3 fruit fly cellular contexts compared by ENCODE assay signal in genomic region chr3L:21718233-21718632, dm6.
TF ChIP-seq lines count a peak whose summit lies in the region.

No protein-coding gene starts in this region.

- TF ChIP-seq CTCF in whole organism, embryonic (GFP tag; optimal IDR thresholded peaks at IDR 0.05; lab: Kevin White, UChicago): no peak

TF ChIP-seq in whole organism, embryonic, 481 proteins besides CTCF, POLR2A, EP300 and RAD21:
- TF ChIP-seq CG11247 (GFP tag; IDR thresholded peaks at IDR 0.05; lab: Robert Waterston, UW): peak; percentile 10
- no peak for TF ChIP-seq btn (GFP tag; optimal IDR thresholded peaks at IDR 0.05; lab: Kevin White, UChicago)
- 0 out of 2 replicates have a peak, but pooled peaks have one; percentile 11 for TF ChIP-seq ssp (GFP tag; IDR thresholded peaks at IDR 0.05; lab: Robert Waterston, UW)

TF ChIP-seq in whole organism, prepupa, 60 proteins besides CTCF, POLR2A, EP300 and RAD21:
- peak; percentile 10 for TF ChIP-seq CG1621 (tag; optimal IDR thresholded peaks at IDR 0.05; lab: Kevin White, UChicago)
- TF ChIP-seq CG6792 (GFP tag; optimal IDR thresholded peaks at IDR 0.05; lab: Kevin White, UChicago): no peak
- TF ChIP-seq CG15336 (GFP tag; IDR thresholded peaks at IDR 0.05; lab: Robert Waterston, UW): no peak
- no peak for TF ChIP-seq Eip75B (GFP tag; optimal IDR thresholded peaks at IDR 0.05; lab: Kevin White, UChicago)
- no peak for TF ChIP-seq CG7368 (GFP tag; optimal IDR thresholded peaks at IDR 0.05; lab: Kevin White, UChicago)
- peak; percentile 1 for TF ChIP-seq svp (GFP tag; lab: Kevin White, UChicago)
- no peak for TF ChIP-seq CG8319 (GFP tag; optimal IDR thresholded peaks at IDR 0.05; lab: Kevin White, UChicago)
- no peak for TF ChIP-seq CG31627 (GFP tag; optimal IDR thresholded peaks at IDR 0.05; lab: Kevin White, UChicago)
- TF ChIP-seq net (GFP tag; optimal IDR thresholded peaks at IDR 0.05; lab: Kevin White, UChicago): no peak
- no peak for TF ChIP-seq lz (GFP tag; optimal IDR thresholded peaks at IDR 0.05; lab: Kevin White, UChicago)
- no peak for TF ChIP-seq CG4318 (GFP tag; optimal IDR thresholded peaks at IDR 0.05; lab: Kevin White, UChicago)
- TF ChIP-seq CG9139 (GFP tag; optimal IDR thresholded peaks at IDR 0.05; lab: Kevin White, UChicago): no peak

TF ChIP-seq in whole organism, wandering third instar larva, 38 proteins besides CTCF, POLR2A, EP300 and RAD21:
- no peak for TF ChIP-seq sage (GFP tag; optimal IDR thresholded peaks at IDR 0.05; lab: Kevin White, UChicago)
- TF ChIP-seq Myc (optimal IDR thresholded peaks at IDR 0.05; lab: Kevin White, UChicago): no peak
- no peak for TF ChIP-seq dsf (GFP tag; optimal IDR thresholded peaks at IDR 0.05; lab: Kevin White, UChicago; ENCODE audit: borderline replicate concordance)
- no peak for TF ChIP-seq Sp1 (GFP tag; optimal IDR thresholded peaks at IDR 0.05; lab: Kevin White, UChicago)
- peak; percentile 95 for TF ChIP-seq Dfd (GFP tag; optimal IDR thresholded peaks at IDR 0.05; lab: Kevin White, UChicago)
- no peak for TF ChIP-seq OdsH (GFP tag; optimal IDR thresholded peaks at IDR 0.05; lab: Kevin White, UChicago)
